Fruit fly (Drosophila melanogaster) whole organism, embryonic: ENCODE results near the gene CG32681.

Experiments used
- Atf-2 ChIP-seq: fragments of 200-800 bp; sonication (Bioruptor generic); optimal IDR thresholded peaks from 2 replicates; lab custom pipeline; 2016; ENCODE audit warnings: missing biosample characterization, missing genetic modification characterization
- Awh ChIP-seq: fragments of 200-800 bp; sonication (Bioruptor generic); IDR thresholded peaks from 2 replicates; pipeline ENCODE4, ENCODE4 v1.3.6; 2022; ENCODE audit warnings: missing biosample characterization, missing genetic modification characterization
- Bteb2 ChIP-seq: fragments of 200-800 bp; sonication (Bioruptor generic); optimal IDR thresholded peaks from 2 replicates; lab custom pipeline; 2016; ENCODE audit warnings: missing biosample characterization, missing genetic modification characterization
- CG10267 ChIP-seq: fragments of 200-800 bp; sonication (Bioruptor generic); optimal IDR thresholded peaks from 2 replicates; lab custom pipeline; 2018; ENCODE audit warnings: missing biosample characterization, mild to moderate bottlenecking, missing genetic modification characterization, moderate library complexity
- CG10321 ChIP-seq: fragments of 200-800 bp; sonication (Bioruptor generic); IDR thresholded peaks from 2 replicates; pipeline ENCODE4 v1.3.6; 2022; ENCODE audit warnings: missing biosample characterization, missing genetic modification characterization
- CG10543 ChIP-seq: fragments of 200-800 bp; sonication (Bioruptor generic); optimal IDR thresholded peaks from 3 replicates; lab custom pipeline; 2017; ENCODE audit warnings: missing biosample characterization, mild to moderate bottlenecking, missing genetic modification characterization, moderate library complexity
- CG11085 ChIP-seq: fragments of 200-800 bp; sonication (Bioruptor generic); IDR thresholded peaks from 2 replicates; pipeline ENCODE4 v1.3.6; 2022; ENCODE audit warnings: missing biosample characterization, missing genetic modification characterization
- CG11398 ChIP-seq: fragments of 200-800 bp; sonication (Bioruptor generic); optimal IDR thresholded peaks from 2 replicates; lab custom pipeline; 2016; ENCODE audit warnings: missing biosample characterization, missing genetic modification characterization
- CG12744 ChIP-seq: fragments of 200-800 bp; sonication (Bioruptor generic); optimal IDR thresholded peaks from 2 replicates; lab custom pipeline; 2016; ENCODE audit warnings: missing biosample characterization, missing genetic modification characterization
- CG13894 ChIP-seq: fragments of 200-800 bp; sonication (Bioruptor generic); optimal IDR thresholded peaks from 3 replicates; lab custom pipeline; 2018; ENCODE audit warnings: missing biosample characterization, mild to moderate bottlenecking, missing genetic modification characterization, moderate library complexity
- CG14050 ChIP-seq: fragments of 200-800 bp; sonication (Bioruptor generic); IDR thresholded peaks from 3 replicates; pipeline ENCODE4 v1.3.6; 2022; ENCODE audit warnings: missing biosample characterization, missing genetic modification characterization
- CG16815 ChIP-seq: fragments of 200-800 bp; sonication (Bioruptor generic); optimal IDR thresholded peaks from 3 replicates; lab custom pipeline; 2017; ENCODE audit warnings: missing biosample characterization, mild to moderate bottlenecking, missing genetic modification characterization
- CG17359 ChIP-seq: fragments of 200-800 bp; sonication (Bioruptor generic); optimal IDR thresholded peaks from 3 replicates; lab custom pipeline; 2018; ENCODE audit warnings: missing biosample characterization, mild to moderate bottlenecking, missing genetic modification characterization, moderate library complexity
- CG18619 ChIP-seq: fragments of 200-800 bp; sonication (Bioruptor generic); optimal IDR thresholded peaks from 3 replicates; lab custom pipeline; 2017; ENCODE audit warnings: missing biosample characterization, mild to moderate bottlenecking, missing genetic modification characterization
- CG3065 ChIP-seq: fragments of 200-800 bp; sonication (Bioruptor generic); optimal IDR thresholded peaks from 2 replicates; lab custom pipeline; 2016; ENCODE audit warnings: missing biosample characterization, missing genetic modification characterization
- CG32772 ChIP-seq: fragments of 200-800 bp; sonication (Bioruptor generic); IDR thresholded peaks from 2 replicates; pipeline ENCODE4 v1.3.6; 2022; ENCODE audit warnings: missing biosample characterization, missing genetic modification characterization
- CG3847 ChIP-seq: fragments of 200-800 bp; sonication (Bioruptor generic); IDR thresholded peaks from 2 replicates; pipeline ENCODE4 v1.3.6; 2022; ENCODE audit warnings: missing biosample characterization, missing genetic modification characterization
- CG8944 ChIP-seq: fragments of 200-800 bp; sonication (Bioruptor generic); optimal IDR thresholded peaks from 3 replicates; lab custom pipeline; 2016; ENCODE audit warnings: missing biosample characterization, missing genetic modification characterization
- D19B ChIP-seq: fragments of 200-800 bp; sonication (Bioruptor generic); optimal IDR thresholded peaks from 2 replicates; lab custom pipeline; 2017; ENCODE audit warnings: missing biosample characterization, mild to moderate bottlenecking, missing genetic modification characterization
- Dip3 ChIP-seq: fragments of 200-800 bp; sonication (Bioruptor generic); optimal IDR thresholded peaks from 3 replicates; lab custom pipeline; 2016; ENCODE audit warnings: missing biosample characterization, missing genetic modification characterization
- Drgx ChIP-seq: fragments of 200-800 bp; sonication (Bioruptor generic); IDR thresholded peaks from 2 replicates; pipeline ENCODE4 v1.3.6; 2022; ENCODE audit warnings: missing biosample characterization, missing genetic modification characterization
- Eip74EF ChIP-seq, 2 experiments: fragments of 200-800 bp in 1 of 2; fragments of >200 bp in 1 of 2; sonication (Bioruptor generic) in 1 of 2; optimal IDR thresholded peaks; 2 replicates each; lab custom pipeline; 2017 to 2019; ENCODE audit warnings: missing biosample characterization in 2 of 2, missing genetic modification characterization in 2 of 2, mild to moderate bottlenecking in 1 of 2, moderate library complexity in 1 of 2
- Elba2 ChIP-seq: fragments of 200-800 bp; sonication (Bioruptor generic); optimal IDR thresholded peaks from 3 replicates; lab custom pipeline; 2016; ENCODE audit warnings: missing biosample characterization, missing genetic modification characterization
- H2.0 ChIP-seq: fragments of 200-800 bp; sonication (Bioruptor generic); IDR thresholded peaks from 2 replicates; pipeline ENCODE4 v1.3.6; 2022; ENCODE audit warnings: missing biosample characterization, missing genetic modification characterization
- HLH4C ChIP-seq: fragments of 200-800 bp; sonication (Bioruptor generic); IDR thresholded peaks from 3 replicates; pipeline ENCODE4 v1.3.6; 2022; ENCODE audit warnings: missing biosample characterization, missing genetic modification characterization; ENCODE audit not compliant: partially characterized antibody
- HLHmδ ChIP-seq: fragments of 200-800 bp; sonication (Bioruptor generic); optimal IDR thresholded peaks from 2 replicates; lab custom pipeline; 2018; ENCODE audit warnings: missing biosample characterization, mild to moderate bottlenecking, missing genetic modification characterization, moderate library complexity
- Hr51 ChIP-seq, 2 experiments: fragments of 200-800 bp; sonication (Bioruptor generic); optimal IDR thresholded peaks; 2 replicates in 1 of 2; 3 replicates in 1 of 2; lab custom pipeline; 2016 to 2018; ENCODE audit warnings: missing biosample characterization in 2 of 2, missing genetic modification characterization in 2 of 2, mild to moderate bottlenecking in 1 of 2, moderate library complexity in 1 of 2
- Lpt ChIP-seq: fragments of >200 bp; optimal IDR thresholded peaks from 2 replicates; lab custom pipeline; 2018; ENCODE audit warnings: missing biosample characterization, missing genetic modification characterization
- MESR4 ChIP-seq: fragments of 200-800 bp; sonication (Bioruptor generic); optimal IDR thresholded peaks from 2 replicates; lab custom pipeline; 2018; ENCODE audit warnings: missing biosample characterization, mild to moderate bottlenecking, missing genetic modification characterization, moderate library complexity
- NfI ChIP-seq: fragments of 200-800 bp; sonication (Bioruptor generic); optimal IDR thresholded peaks from 3 replicates; lab custom pipeline; 2018; ENCODE audit warnings: missing biosample characterization, mild to moderate bottlenecking, missing genetic modification characterization, moderate library complexity
- Rfx ChIP-seq: fragments of 200-800 bp; sonication (Bioruptor generic); IDR thresholded peaks from 2 replicates; pipeline ENCODE4 v1.3.6; 2022; ENCODE audit warnings: missing biosample characterization, missing genetic modification characterization
- Sox100B ChIP-seq: fragments of 200-800 bp; sonication (Bioruptor generic); optimal IDR thresholded peaks from 3 replicates; lab custom pipeline; 2018; ENCODE audit warnings: missing biosample characterization, mild to moderate bottlenecking, missing genetic modification characterization
- Tbp ChIP-seq: fragments of >200 bp; optimal IDR thresholded peaks from 2 replicates; lab custom pipeline; 2018; ENCODE audit warnings: missing biosample characterization, missing genetic modification characterization
- Xbp1 ChIP-seq: fragments of 200-800 bp; sonication (Bioruptor generic); optimal IDR thresholded peaks from 3 replicates; lab custom pipeline; 2016; ENCODE audit warnings: missing biosample characterization, mild to moderate bottlenecking, missing genetic modification characterization
- Xrp1 ChIP-seq: fragments of 200-800 bp; sonication (Bioruptor generic); IDR thresholded peaks from 2 replicates; pipeline ENCODE4 v1.3.6; 2022; ENCODE audit warnings: missing biosample characterization, missing genetic modification characterization
- ac ChIP-seq: fragments of 200-800 bp; sonication (Bioruptor generic); optimal IDR thresholded peaks from 3 replicates; lab custom pipeline; 2017; ENCODE audit warnings: missing biosample characterization, mild to moderate bottlenecking, missing genetic modification characterization
- az2 ChIP-seq: fragments of 200-800 bp; sonication (Bioruptor generic); optimal IDR thresholded peaks from 3 replicates; lab custom pipeline; 2016; ENCODE audit warnings: missing biosample characterization, missing genetic modification characterization
- cato ChIP-seq: fragments of 200-800 bp; sonication (Bioruptor generic); optimal IDR thresholded peaks from 2 replicates; lab custom pipeline; 2016; ENCODE audit warnings: missing biosample characterization, missing genetic modification characterization, borderline replicate concordance
- h ChIP-seq: fragments of >200 bp; optimal IDR thresholded peaks from 2 replicates; lab custom pipeline; 2017
- ind ChIP-seq: fragments of 200-800 bp; sonication (Bioruptor generic); optimal IDR thresholded peaks from 3 replicates; lab custom pipeline; 2016; ENCODE audit warnings: missing biosample characterization, missing genetic modification characterization
- p53 ChIP-seq: fragments of 200-800 bp; sonication (Bioruptor generic); optimal IDR thresholded peaks from 2 replicates; lab custom pipeline; 2016; ENCODE audit warnings: missing biosample characterization, missing genetic modification characterization
- phol ChIP-seq: fragments of 200-800 bp; sonication (Bioruptor generic); optimal IDR thresholded peaks from 3 replicates; lab custom pipeline; 2018; ENCODE audit warnings: missing biosample characterization, mild to moderate bottlenecking, missing genetic modification characterization, moderate library complexity
- sim ChIP-seq: fragments of 200-800 bp; sonication (Bioruptor generic); IDR thresholded peaks from 2 replicates; pipeline ENCODE4 v1.3.6; 2022; ENCODE audit warnings: missing biosample characterization, missing genetic modification characterization
- sna ChIP-seq: fragments of 200-800 bp; sonication (Bioruptor generic); IDR thresholded peaks from 2 replicates; pipeline ENCODE4 v1.3.6; 2022; ENCODE audit warnings: missing biosample characterization, missing genetic modification characterization; ENCODE audit not compliant: partially characterized antibody
- sob ChIP-seq: fragments of 200-800 bp; sonication (Bioruptor generic); IDR thresholded peaks from 2 replicates; pipeline ENCODE4 v1.3.6; 2022; ENCODE audit warnings: missing biosample characterization, missing genetic modification characterization
- sqz ChIP-seq: fragments of 200-800 bp; sonication (Bioruptor generic); optimal IDR thresholded peaks from 3 replicates; lab custom pipeline; 2018; ENCODE audit warnings: missing biosample characterization, mild to moderate bottlenecking, missing genetic modification characterization
- stc ChIP-seq: fragments of 200-800 bp; sonication (Bioruptor generic); IDR thresholded peaks from 2 replicates; pipeline ENCODE4 v1.3.6; 2022; ENCODE audit warnings: missing biosample characterization, missing genetic modification characterization
- trem ChIP-seq: fragments of 200-800 bp; optimal IDR thresholded peaks from 3 replicates; lab custom pipeline; 2019; ENCODE audit warnings: missing biosample characterization, mild to moderate bottlenecking, missing genetic modification characterization, moderate library complexity
- tx ChIP-seq: fragments of 200-800 bp; sonication (Bioruptor generic); optimal IDR thresholded peaks from 2 replicates; lab custom pipeline; 2016; ENCODE audit warnings: missing biosample characterization, missing genetic modification characterization
- zfh2 ChIP-seq: fragments of 200-800 bp; sonication (Bioruptor generic); optimal IDR thresholded peaks from 2 replicates; lab custom pipeline; 2016; ENCODE audit warnings: missing biosample characterization, missing genetic modification characterization

CG32681 gene

DNA sequence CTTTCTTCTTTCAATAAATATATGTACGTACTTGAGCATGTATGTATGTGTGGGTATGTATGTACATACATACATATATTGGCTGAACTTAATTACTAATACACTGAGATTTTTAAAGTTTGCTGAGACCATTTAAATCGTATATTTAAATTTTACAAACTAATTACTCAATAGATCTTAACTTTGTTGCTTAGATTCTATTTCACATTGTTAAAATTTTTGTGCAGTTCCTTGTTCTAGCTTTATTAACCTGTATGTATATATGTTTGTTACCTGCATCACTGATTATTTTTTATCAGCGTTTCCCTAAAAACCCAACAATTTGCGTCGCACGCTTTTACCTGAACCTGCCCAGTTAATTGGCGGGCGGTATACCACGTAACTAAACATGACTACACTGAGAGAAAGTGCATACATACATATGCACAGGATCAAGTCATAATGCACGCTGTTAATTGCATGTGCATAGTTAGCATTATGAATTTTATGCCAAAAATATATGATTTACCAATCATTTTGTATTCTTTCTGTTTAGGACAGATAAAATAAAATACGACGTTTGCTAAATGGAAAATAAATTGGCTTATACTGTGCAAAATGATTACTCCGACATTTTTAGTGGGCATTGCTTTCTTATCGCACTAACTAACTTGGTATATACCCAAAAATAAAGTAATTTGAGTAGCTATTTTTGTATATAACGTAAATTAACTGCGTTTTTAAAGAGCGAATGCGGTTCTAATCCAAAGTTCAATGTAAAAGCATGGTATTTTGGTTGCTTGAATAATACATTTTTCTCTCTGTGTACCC lies 18.4 kb downstream of the CG32681 start (continued):
- TF ChIP-seq Dip3 (GFP tag; lab: Kevin White, UChicago) = no peak
- TF ChIP-seq CG18619 (GFP tag; lab: Kevin White, UChicago) = no peak
- TF ChIP-seq cato = no peak
- no peak for TF ChIP-seq NfI (GFP tag; lab: Kevin White, UChicago)
- TF ChIP-seq sqz (GFP tag; lab: Kevin White, UChicago) = no peak
- no peak for TF ChIP-seq Awh
- no peak for TF ChIP-seq ac (GFP tag; lab: Kevin White, UChicago)
- no peak for TF ChIP-seq CG10543 (GFP tag; lab: Kevin White, UChicago)
- TF ChIP-seq HLH4C (GFP tag; lab: Robert Waterston, UW) = no peak
- TF ChIP-seq Sox100B (GFP tag; lab: Kevin White, UChicago) = peak; percentile 50
- no peak for TF ChIP-seq Bteb2 (GFP tag; lab: Kevin White, UChicago)
- no peak for TF ChIP-seq sna
- no peak for TF ChIP-seq Tbp (GFP tag; lab: Kevin White, UChicago)
- no peak for TF ChIP-seq Elba2 (GFP tag; lab: Kevin White, UChicago)
- TF ChIP-seq CG14050 = no peak
- no peak for TF ChIP-seq CG8944
- TF ChIP-seq p53 (GFP tag; lab: Kevin White, UChicago) = no peak
- TF ChIP-seq CG11085 (GFP tag; lab: Robert Waterston, UW) = no peak
- TF ChIP-seq sob = no peak
- TF ChIP-seq phol (tag; lab: Kevin White, UChicago) = peak; percentile 47
- no peak for TF ChIP-seq zfh2
- no peak; the same call in 1 of the 2 replicates for TF ChIP-seq Drgx (GFP tag; lab: Robert Waterston, UW)
- TF ChIP-seq sim (GFP tag; lab: Robert Waterston, UW) = no peak
- peak; percentile 41 for TF ChIP-seq Xbp1
- TF ChIP-seq Eip74EF (GFP tag; optimal IDR thresholded peaks at IDR 0.05; lab: Kevin White, UChicago) = no peak
- no peak for TF ChIP-seq H2.0 (GFP tag; lab: Robert Waterston, UW)
- no peak for TF ChIP-seq Lpt (GFP tag; lab: Kevin White, UChicago)
- peak; percentile 40 for TF ChIP-seq Atf-2 (GFP tag; lab: Kevin White, UChicago)
- peak; percentile 12 for TF ChIP-seq CG16815 (GFP tag; lab: Kevin White, UChicago)
- no peak for TF ChIP-seq CG3065 (GFP tag; lab: Kevin White, UChicago)
- TF ChIP-seq tx (GFP tag; lab: Kevin White, UChicago) = peak; percentile 12
- peak; percentile 37 for TF ChIP-seq ind (GFP tag; lab: Kevin White, UChicago)
- no peak for TF ChIP-seq CG10321
- no peak for TF ChIP-seq stc (GFP tag; lab: Robert Waterston, UW)
- TF ChIP-seq az2 (GFP tag; lab: Kevin White, UChicago) = peak; percentile 35
- peak; percentile 20 for TF ChIP-seq CG11398 (GFP tag; lab: Kevin White, UChicago)
- no peak for TF ChIP-seq CG13894 (tag; lab: Kevin White, UChicago)
- TF ChIP-seq CG12744 = no peak
- TF ChIP-seq HLHmδ = no peak
- no peak for TF ChIP-seq CG32772 (GFP tag; lab: Robert Waterston, UW)
- TF ChIP-seq MESR4 = no peak
- TF ChIP-seq Xrp1 = no peak
- TF ChIP-seq Rfx (GFP tag; lab: Robert Waterston, UW) = no peak
- TF ChIP-seq D19B (GFP tag; lab: Kevin White, UChicago) = no peak
- TF ChIP-seq h (lab: Kevin White, UChicago) = no peak
- peak; percentile 7 for TF ChIP-seq CG17359 (tag; lab: Kevin White, UChicago)
- no peak for TF ChIP-seq CG10267 (tag; lab: Kevin White, UChicago)
- TF ChIP-seq trem (tag; lab: Kevin White, UChicago) = no peak
- 0 out of 2 replicates have a peak, but pooled peaks have one; percentile 20 for TF ChIP-seq CG3847 (GFP tag; lab: Robert Waterston, UW)
- peak in 1 of 2 experiments; percentile 27 for TF ChIP-seq Hr51 (GFP tag; optimal IDR thresholded peaks at IDR 0.05; lab: Kevin White, UChicago)
